Fruit fly (Drosophila melanogaster) whole organism, embryonic: ENCODE data around the gene CG11986.

Source experiments
- Atf-2 ChIP-seq: fragments of 200-800 bp; sonication (Bioruptor generic); optimal IDR thresholded peaks from 2 replicates; lab custom pipeline; 2016; ENCODE audit warnings: missing biosample characterization, missing genetic modification characterization
- B-H1 ChIP-seq: fragments of 200-800 bp; sonication (Bioruptor generic); IDR thresholded peaks from 3 replicates; pipeline ENCODE4 v1.3.6; 2022; ENCODE audit warnings: missing biosample characterization, missing genetic modification characterization
- CG10462 ChIP-seq: fragments of 200-800 bp; sonication (Bioruptor generic); optimal IDR thresholded peaks from 2 replicates; lab custom pipeline; 2016; ENCODE audit warnings: missing biosample characterization, missing genetic modification characterization
- CG10979 ChIP-seq: fragments of 200-800 bp; sonication (Bioruptor generic); optimal IDR thresholded peaks from 2 replicates; lab custom pipeline; 2018; ENCODE audit warnings: missing biosample characterization, mild to moderate bottlenecking, missing genetic modification characterization, moderate library complexity
- CG11247 ChIP-seq: fragments of 200-800 bp; sonication (Bioruptor generic); IDR thresholded peaks from 2 replicates; pipeline ENCODE4 v1.3.6; 2022; ENCODE audit warnings: missing biosample characterization, missing genetic modification characterization
- CG11696 ChIP-seq: fragments of 200-800 bp; sonication (Bioruptor generic); IDR thresholded peaks from 2 replicates; pipeline ENCODE4 v1.3.6; 2022; ENCODE audit warnings: missing biosample characterization, missing genetic modification characterization
- CG12391 ChIP-seq: fragments of 200-800 bp; sonication (Bioruptor generic); optimal IDR thresholded peaks from 3 replicates; lab custom pipeline; 2018; ENCODE audit warnings: missing biosample characterization, mild to moderate bottlenecking, missing genetic modification characterization, moderate library complexity
- CG13775 ChIP-seq: fragments of 200-800 bp; sonication (Bioruptor generic); optimal IDR thresholded peaks from 3 replicates; lab custom pipeline; 2017; ENCODE audit warnings: missing biosample characterization, mild to moderate bottlenecking, missing genetic modification characterization
- CG15601 ChIP-seq: fragments of 200-800 bp; sonication (Bioruptor generic); optimal IDR thresholded peaks from 3 replicates; lab custom pipeline; 2019; ENCODE audit warnings: missing biosample characterization, mild to moderate bottlenecking, missing genetic modification characterization, moderate library complexity
- CG31365 ChIP-seq: fragments of 200-800 bp; sonication (Bioruptor generic); optimal IDR thresholded peaks from 2 replicates; lab custom pipeline; 2018; ENCODE audit warnings: missing biosample characterization, mild to moderate bottlenecking, missing genetic modification characterization
- CG3281 ChIP-seq: fragments of 200-800 bp; sonication (Bioruptor generic); optimal IDR thresholded peaks from 3 replicates; lab custom pipeline; 2017; ENCODE audit warnings: missing biosample characterization, mild to moderate bottlenecking, missing genetic modification characterization
- CG6254 ChIP-seq: fragments of 200-800 bp; sonication (Bioruptor generic); optimal IDR thresholded peaks from 3 replicates; lab custom pipeline; 2017; ENCODE audit warnings: mild to moderate bottlenecking, missing biosample characterization, missing genetic modification reagents, missing genetic modification characterization
- CG6654 ChIP-seq: fragments of 200-800 bp; sonication (Bioruptor generic); optimal IDR thresholded peaks from 2 replicates; lab custom pipeline; 2017; ENCODE audit warnings: missing biosample characterization, mild to moderate bottlenecking, missing genetic modification characterization
- CG6791 ChIP-seq: fragments of 200-800 bp; sonication (Bioruptor generic); IDR thresholded peaks from 3 replicates; pipeline ENCODE4 v1.3.6; 2022; ENCODE audit warnings: missing biosample characterization, missing genetic modification characterization; ENCODE audit not compliant: partially characterized antibody
- CG7745 ChIP-seq: fragments of 200-800 bp; sonication (Bioruptor generic); optimal IDR thresholded peaks from 2 replicates; lab custom pipeline; 2018; ENCODE audit warnings: missing biosample characterization, mild to moderate bottlenecking, missing genetic modification characterization, moderate library complexity
- CG7928 ChIP-seq: fragments of 200-800 bp; sonication (Bioruptor generic); optimal IDR thresholded peaks from 2 replicates; lab custom pipeline; 2017; ENCODE audit warnings: missing biosample characterization, mild to moderate bottlenecking, missing genetic modification characterization
- CG8359 ChIP-seq: fragments of 200-800 bp; sonication (Bioruptor generic); optimal IDR thresholded peaks from 2 replicates; lab custom pipeline; 2017; ENCODE audit warnings: missing biosample characterization, mild to moderate bottlenecking, missing genetic modification characterization, borderline replicate concordance
- CG8944 ChIP-seq: fragments of 200-800 bp; sonication (Bioruptor generic); optimal IDR thresholded peaks from 3 replicates; lab custom pipeline; 2016; ENCODE audit warnings: missing biosample characterization, missing genetic modification characterization
- CG9876 ChIP-seq: fragments of 200-800 bp; sonication (Bioruptor generic); optimal IDR thresholded peaks from 2 replicates; lab custom pipeline; 2016; ENCODE audit warnings: missing biosample characterization, missing genetic modification characterization
- Chrac-16 ChIP-seq: fragments of 200-800 bp; sonication (Bioruptor generic); optimal IDR thresholded peaks from 3 replicates; lab custom pipeline; 2016; ENCODE audit warnings: missing biosample characterization, missing genetic modification characterization
- CoRest ChIP-seq: fragments of 200-800 bp; sonication (Bioruptor generic); optimal IDR thresholded peaks from 3 replicates; lab custom pipeline; 2018; ENCODE audit warnings: missing biosample characterization, mild to moderate bottlenecking, missing genetic modification characterization, moderate library complexity
- Deaf1 ChIP-seq: fragments of 200-800 bp; optimal IDR thresholded peaks from 3 replicates; lab custom pipeline; 2019; ENCODE audit warnings: missing biosample characterization, mild to moderate bottlenecking, missing genetic modification characterization, moderate library complexity
- Dref ChIP-seq: fragments of 200-800 bp; sonication (Bioruptor generic); IDR thresholded peaks from 2 replicates; pipeline ENCODE4 v1.3.6; 2022; ENCODE audit warnings: missing biosample characterization, missing genetic modification characterization
- Elba2 ChIP-seq: fragments of 200-800 bp; sonication (Bioruptor generic); optimal IDR thresholded peaks from 3 replicates; lab custom pipeline; 2016; ENCODE audit warnings: missing biosample characterization, missing genetic modification characterization
- Fer2 ChIP-seq: fragments of 200-800 bp; sonication (Bioruptor generic); optimal IDR thresholded peaks from 2 replicates; lab custom pipeline; 2018; ENCODE audit warnings: missing biosample characterization, mild to moderate bottlenecking, missing genetic modification characterization, moderate library complexity
- GATAe ChIP-seq: fragments of 200-800 bp; sonication (Bioruptor generic); conservative IDR thresholded peaks from 2 replicates; pipeline ENCODE4 v1.3.6; 2022; ENCODE audit warnings: missing biosample characterization, missing genetic modification characterization
- HLH3B ChIP-seq: fragments of 200-800 bp; sonication (Bioruptor generic); IDR thresholded peaks from 2 replicates; pipeline ENCODE4 v1.3.6; 2022; ENCODE audit warnings: missing biosample characterization, missing genetic modification characterization
- HLHmδ ChIP-seq: fragments of 200-800 bp; sonication (Bioruptor generic); optimal IDR thresholded peaks from 2 replicates; lab custom pipeline; 2018; ENCODE audit warnings: missing biosample characterization, mild to moderate bottlenecking, missing genetic modification characterization, moderate library complexity
- Med ChIP-seq: fragments of 200-800 bp; sonication (Bioruptor generic); peaks from one replicate; lab custom pipeline; 2016; ENCODE audit warnings: missing biosample characterization, missing genetic modification characterization, mild to moderate bottlenecking, inconsistent platforms, moderate library complexity
- NK7.1 ChIP-seq: fragments of 200-800 bp; sonication (Bioruptor generic); optimal IDR thresholded peaks from 3 replicates; lab custom pipeline; 2016; ENCODE audit warnings: missing biosample characterization, missing genetic modification characterization
- Oli ChIP-seq: fragments of 200-800 bp; sonication (Bioruptor generic); optimal IDR thresholded peaks from 2 replicates; lab custom pipeline; 2018; ENCODE audit warnings: missing biosample characterization, mild to moderate bottlenecking, missing genetic modification characterization, moderate library complexity
- Poxn ChIP-seq: fragments of 200-800 bp; sonication (Bioruptor generic); IDR thresholded peaks from 2 replicates; pipeline ENCODE4 v1.3.6; 2022; ENCODE audit warnings: missing biosample characterization, missing genetic modification characterization
- Trl ChIP-seq, 3 experiments: fragments of >200 bp in 2 of 3; fragments of 200-800 bp in 1 of 3; sonication (Bioruptor generic) in 1 of 3; optimal IDR thresholded peaks; 2 replicates in 1 of 3; 3 replicates in 2 of 3; lab custom pipeline; 2016 to 2017; ENCODE audit warnings: missing biosample characterization in 1 of 3, missing genetic modification characterization in 1 of 3
- ac ChIP-seq: fragments of 200-800 bp; sonication (Bioruptor generic); optimal IDR thresholded peaks from 3 replicates; lab custom pipeline; 2017; ENCODE audit warnings: missing biosample characterization, mild to moderate bottlenecking, missing genetic modification characterization
- ara ChIP-seq: fragments of 200-800 bp; sonication (Bioruptor generic); IDR thresholded peaks from 2 replicates; pipeline ENCODE4 v1.3.6; 2022; ENCODE audit warnings: missing biosample characterization, missing genetic modification characterization
- cad ChIP-seq: fragments of >200 bp; optimal IDR thresholded peaks from 2 replicates; lab custom pipeline; 2017; ENCODE audit warnings: missing biosample characterization, missing genetic modification characterization
- chn ChIP-seq: fragments of 200-800 bp; sonication (Bioruptor generic); optimal IDR thresholded peaks from 2 replicates; lab custom pipeline; 2016; ENCODE audit warnings: missing biosample characterization, missing genetic modification characterization
- crc ChIP-seq: fragments of 200-800 bp; sonication (Bioruptor generic); optimal IDR thresholded peaks from 2 replicates; lab custom pipeline; 2016; ENCODE audit warnings: missing biosample characterization, missing genetic modification characterization
- croc ChIP-seq: fragments of 200-800 bp; sonication (Bioruptor generic); conservative IDR thresholded peaks from 3 replicates; pipeline ENCODE4 v1.3.6; 2022; ENCODE audit warnings: missing biosample characterization, missing genetic modification characterization
- fru ChIP-seq: fragments of >200 bp; optimal IDR thresholded peaks from 2 replicates; lab custom pipeline; 2017
- grau ChIP-seq: fragments of 200-800 bp; optimal IDR thresholded peaks from 3 replicates; lab custom pipeline; 2019; ENCODE audit warnings: missing biosample characterization, mild to moderate bottlenecking, missing genetic modification characterization, moderate library complexity
- gsb ChIP-seq: fragments of 200-800 bp; sonication (Bioruptor generic); IDR thresholded peaks from 2 replicates; pipeline ENCODE4 v1.3.6; 2022; ENCODE audit warnings: missing biosample characterization, missing genetic modification characterization
- jigr1 ChIP-seq: fragments of 200-800 bp; sonication (Bioruptor generic); IDR thresholded peaks from 3 replicates; pipeline ENCODE4 v1.3.6; 2022; ENCODE audit warnings: missing biosample characterization, missing genetic modification characterization
- lbe ChIP-seq: fragments of 200-800 bp; sonication (Bioruptor generic); optimal IDR thresholded peaks from 2 replicates; lab custom pipeline; 2016; ENCODE audit warnings: missing biosample characterization, mild to moderate bottlenecking, missing genetic modification characterization
- nmo ChIP-seq: fragments of 200-800 bp; sonication (Bioruptor generic); optimal IDR thresholded peaks from 2 replicates; lab custom pipeline; 2018; ENCODE audit warnings: missing biosample characterization, mild to moderate bottlenecking, missing genetic modification characterization, moderate library complexity
- pum ChIP-seq: fragments of 200-800 bp; sonication (Bioruptor generic); optimal IDR thresholded peaks from 2 replicates; lab custom pipeline; 2016; ENCODE audit warnings: missing biosample characterization, missing genetic modification characterization
- run ChIP-seq: fragments of 200-800 bp; sonication (Bioruptor generic); optimal IDR thresholded peaks from 3 replicates; lab custom pipeline; 2018; ENCODE audit warnings: missing biosample characterization, mild to moderate bottlenecking, missing genetic modification characterization
- salm ChIP-seq: fragments of 200-800 bp; sonication (Bioruptor generic); optimal IDR thresholded peaks from 2 replicates; lab custom pipeline; 2018; ENCODE audit warnings: missing biosample characterization, mild to moderate bottlenecking, missing genetic modification characterization
- slp2 ChIP-seq: fragments of 200-800 bp; sonication (Bioruptor generic); optimal IDR thresholded peaks from 2 replicates; lab custom pipeline; 2016; ENCODE audit warnings: missing biosample characterization, missing genetic modification characterization
- tgo ChIP-seq: fragments of 200-800 bp; sonication (Bioruptor generic); IDR thresholded peaks from 3 replicates; pipeline ENCODE4 v1.3.6; 2022; ENCODE audit warnings: missing biosample characterization, missing genetic modification characterization
- trh ChIP-seq: fragments of 200-800 bp; sonication (Bioruptor generic); optimal IDR thresholded peaks from 2 replicates; lab custom pipeline; 2016; ENCODE audit warnings: missing biosample characterization, missing genetic modification characterization
- twi ChIP-seq: fragments of 200-800 bp; optimal IDR thresholded peaks from 2 replicates; lab custom pipeline; 2019; ENCODE audit warnings: missing biosample characterization, mild to moderate bottlenecking, missing genetic modification characterization, moderate library complexity

Gene CG11986

DNA sequence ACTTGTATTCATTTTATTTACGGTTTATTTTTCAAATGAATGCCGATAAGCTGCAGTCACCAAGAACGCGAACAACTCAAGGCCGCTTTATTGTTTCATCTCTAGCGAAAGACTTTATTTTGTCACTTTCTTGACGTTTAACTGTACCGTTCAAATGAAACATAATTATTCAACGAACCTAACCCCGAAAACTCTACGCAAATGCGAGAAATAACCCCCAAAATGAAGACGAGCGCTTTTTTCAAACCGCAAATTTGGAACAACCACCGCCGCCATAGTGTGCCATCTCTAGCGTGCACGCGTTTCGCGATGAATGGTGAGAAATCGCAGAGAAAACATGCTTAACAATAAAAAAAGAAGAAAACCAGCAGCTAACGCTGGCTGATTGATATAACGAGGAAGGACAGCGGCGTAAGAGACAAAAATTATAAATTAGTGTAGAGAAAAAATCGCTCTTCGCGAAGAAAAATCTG, 30.6 kb upstream of the CG11986 start, which contains the start of gene CG11970 (continued):
- TF ChIP-seq CG9876 (GFP tag; lab: Kevin White, UChicago) (no peak), ara (GFP tag; lab: Robert Waterston, UW) (0 out of 2 replicates have a peak, but pooled peaks have one; percentile 39), CG11696 (no peak), CG8944 (GFP tag; lab: Kevin White, UChicago) (no peak), HLH3B (no peak), CG12391 (tag; lab: Kevin White, UChicago) (peak; percentile 32), GATAe (GFP tag; lab: Robert Waterston, UW) (no peak), Med (GFP tag; lab: Kevin White, UChicago) (peak; percentile 89), CG13775 (peak; percentile 39), HLHmδ (GFP tag; lab: Kevin White, UChicago) (no peak), jigr1 (GFP tag; lab: Robert Waterston, UW) (no peak), trh (GFP tag; lab: Kevin White, UChicago) (no peak), Atf-2 (GFP tag; lab: Kevin White, UChicago) (peak; percentile 17), Oli (tag; lab: Kevin White, UChicago) (no peak), cad (no peak), tgo (peak; percentile 19; the same call in 1 of the 3 replicates), NK7.1 (GFP tag; lab: Kevin White, UChicago) (no peak), CG6254 (GFP tag; lab: Kevin White, UChicago) (no peak), Elba2 (GFP tag; lab: Kevin White, UChicago) (no peak), CG10462 (GFP tag; lab: Kevin White, UChicago) (no peak), grau (tag; lab: Kevin White, UChicago) (peak; percentile 46), run (tag; lab: Kevin White, UChicago) (no peak), nmo (peak; percentile 58), gsb (GFP tag; lab: Robert Waterston, UW) (no peak), twi (no peak), fru (no peak), Poxn (GFP tag; lab: Robert Waterston, UW) (no peak), croc (GFP tag; lab: Robert Waterston, UW) (no peak), lbe (GFP tag; lab: Kevin White, UChicago) (no peak), CG10979 (no peak), CG11247 (no peak), ac (GFP tag; lab: Kevin White, UChicago) (no peak), CG31365 (no peak), Trl (optimal IDR thresholded peaks at IDR 0.05; lab: Kevin White, UChicago) (no peak), Trl (GFP tag; optimal IDR thresholded peaks at IDR 0.05; lab: Kevin White, UChicago) (peak; percentile 59), Dref (GFP tag; lab: Robert Waterston, UW) (peak; percentile 57), CG6791 (GFP tag; lab: Robert Waterston, UW) (no peak), CoRest (tag; lab: Kevin White, UChicago) (peak; percentile 50), CG8359 (GFP tag; lab: Kevin White, UChicago) (no peak), CG3281 (GFP tag; lab: Kevin White, UChicago) (peak; percentile 21), crc (GFP tag; lab: Kevin White, UChicago) (peak; percentile 26), salm (no peak), CG15601 (tag; lab: Kevin White, UChicago) (no peak), pum (GFP tag; lab: Kevin White, UChicago) (peak; percentile 21), CG6654 (GFP tag; lab: Kevin White, UChicago) (no peak), B-H1 (no peak), CG7745 (tag; lab: Kevin White, UChicago) (no peak), slp2 (no peak), Chrac-16 (peak; percentile 36), Fer2 (tag; lab: Kevin White, UChicago) (peak; percentile 22), Deaf1 (tag; lab: Kevin White, UChicago) (no peak), CG7928 (GFP tag; lab: Kevin White, UChicago) (no peak), chn (GFP tag; lab: Kevin White, UChicago) (no peak)
